Worm (Caenorhabditis elegans): ENCODE measurements around the gene sre-39.

Gene sre-39

ce11 chrII:4706359-4706871 is 19.4 kb downstream of the sre-39 start, which contains the start of the genes F10G7.9 and tsn-1 (continued):
- TF ChIP-seq nhr-43 (tag; optimal IDR thresholded peaks at IDR 0.05; ENCODE audit: poor library complexity, severe bottlenecking) (peak; percentile 29), elt-2 (tag; optimal IDR thresholded peaks at IDR 0.05) (peak; percentile 68), ztf-11 (tag; optimal IDR thresholded peaks at IDR 0.05) (no peak), nhr-23 (tag; optimal IDR thresholded peaks at IDR 0.05) (peak; percentile 63), zag-1 (tag; optimal IDR thresholded peaks at IDR 0.05) (no peak), unc-39 (tag; optimal IDR thresholded peaks at IDR 0.05) (no peak), fkh-10 (GFP tag; optimal IDR thresholded peaks at IDR 0.05) (no peak), nhr-28 (tag; optimal IDR thresholded peaks at IDR 0.05) (no peak), eor-1 (tag; optimal IDR thresholded peaks at IDR 0.05) (no peak)

ce11 chrII:4710120-4710519 is 23.1 kb downstream of the sre-39 start, which contains the start of gene tag-151:
Gene tag-151 (plus strand): TSS chrII:4710277.
- TF ChIP-seq unc-62 (GFP tag; optimal IDR thresholded peaks at IDR 0.05) (no peak), eor-1 (tag; optimal IDR thresholded peaks at IDR 0.05) (no peak), elt-2 (tag; optimal IDR thresholded peaks at IDR 0.05) (peak; percentile 28), aly-2 (tag; optimal IDR thresholded peaks at IDR 0.05) (peak; percentile 53), lsy-12 (tag; optimal IDR thresholded peaks at IDR 0.05) (peak; percentile 64), nhr-43 (tag; optimal IDR thresholded peaks at IDR 0.05; ENCODE audit: poor library complexity, severe bottlenecking) (peak; percentile 43)

ce11 chrII:4710813-4711212 is 23.8 kb downstream of the sre-39 start:
- TF ChIP-seq nhr-77 (tag; optimal IDR thresholded peaks at IDR 0.05): no peak
- no peak for TF ChIP-seq snpc-4 (tag; optimal IDR thresholded peaks at IDR 0.05)
- no peak for TF ChIP-seq nhr-237 (tag; optimal IDR thresholded peaks at IDR 0.05)
- TF ChIP-seq ceh-9 (tag; optimal IDR thresholded peaks at IDR 0.05): no peak
- no peak for TF ChIP-seq eor-1 (tag; optimal IDR thresholded peaks at IDR 0.05)
- TF ChIP-seq elt-3 (tag; optimal IDR thresholded peaks at IDR 0.05): no peak
- TF ChIP-seq nhr-23 (tag; optimal IDR thresholded peaks at IDR 0.05): no peak
- no peak for TF ChIP-seq mdl-1 (tag; optimal IDR thresholded peaks at IDR 0.05)
- no peak for TF ChIP-seq ZK546.5 (tag; optimal IDR thresholded peaks at IDR 0.05)
- TF ChIP-seq nhr-43 (tag; optimal IDR thresholded peaks at IDR 0.05; ENCODE audit: poor library complexity, severe bottlenecking): no peak

ce11 chrII:4715676-4716075 is 28.6 kb downstream of the sre-39 start, which contains the start of gene F41C3.8:
Gene F41C3.8 (plus strand): TSS chrII:4716046.
- no peak for TF ChIP-seq lin-39 (tag; optimal IDR thresholded peaks at IDR 0.05)
- no peak for TF ChIP-seq nhr-77 (tag; optimal IDR thresholded peaks at IDR 0.05)
- no peak for TF ChIP-seq elt-1 (tag; optimal IDR thresholded peaks at IDR 0.05)
- TF ChIP-seq ceh-28 (tag; optimal IDR thresholded peaks at IDR 0.05): no peak
- TF ChIP-seq elt-2 (tag; optimal IDR thresholded peaks at IDR 0.05): peak; percentile 78
- no peak for TF ChIP-seq R02D3.7 (tag; optimal IDR thresholded peaks at IDR 0.05)
- no peak for TF ChIP-seq zag-1 (tag; optimal IDR thresholded peaks at IDR 0.05)
- TF ChIP-seq sea-2 (GFP tag; optimal IDR thresholded peaks at IDR 0.05): no peak
- no peak for TF ChIP-seq fkh-10 (GFP tag; optimal IDR thresholded peaks at IDR 0.05)
- TF ChIP-seq nfya-1 (tag; optimal IDR thresholded peaks at IDR 0.05; ENCODE audit: insufficient read depth): no peak
- peak; percentile 56 for TF ChIP-seq pha-4 (tag; optimal IDR thresholded peaks at IDR 0.05)

ce11 chrII:4726120-4726519 is 39.1 kb downstream of the sre-39 start, which contains the start of gene F10G7.10:
Gene F10G7.10 (minus strand): TSS chrII:4726264.
- no peak for TF ChIP-seq nfya-1 (tag; optimal IDR thresholded peaks at IDR 0.05; ENCODE audit: insufficient read depth)
- peak; percentile 49 for TF ChIP-seq elt-2 (tag; optimal IDR thresholded peaks at IDR 0.05)
- no peak for TF ChIP-seq nhr-43 (tag; optimal IDR thresholded peaks at IDR 0.05; ENCODE audit: poor library complexity, severe bottlenecking)
- TF ChIP-seq nhr-76 (tag; optimal IDR thresholded peaks at IDR 0.05): no peak
- no peak for TF ChIP-seq lin-15B (tag; optimal IDR thresholded peaks at IDR 0.05)
- TF ChIP-seq daf-12 (tag; optimal IDR thresholded peaks at IDR 0.05): no peak
- TF ChIP-seq ceh-82 (tag; optimal IDR thresholded peaks at IDR 0.05): no peak
- no peak for TF ChIP-seq skn-1 (tag; optimal IDR thresholded peaks at IDR 0.05)
- TF ChIP-seq ceh-9 (tag; optimal IDR thresholded peaks at IDR 0.05): no peak
- TF ChIP-seq pha-4 (tag; optimal IDR thresholded peaks at IDR 0.05): peak; percentile 52
- no peak for TF ChIP-seq nhr-12 (tag; optimal IDR thresholded peaks at IDR 0.05)
- TF ChIP-seq fkh-2 (tag; optimal IDR thresholded peaks at IDR 0.05): no peak
- TF ChIP-seq fos-1 (tag; optimal IDR thresholded peaks at IDR 0.05): no peak
- TF ChIP-seq sea-2 (GFP tag; optimal IDR thresholded peaks at IDR 0.05): no peak
- TF ChIP-seq unc-62 (GFP tag; optimal IDR thresholded peaks at IDR 0.05): no peak
- no peak for TF ChIP-seq aly-2 (tag; optimal IDR thresholded peaks at IDR 0.05)
- TF ChIP-seq hmg-11 (tag; optimal IDR thresholded peaks at IDR 0.05): peak; percentile 56
- no peak for TF ChIP-seq nhr-23 (tag; optimal IDR thresholded peaks at IDR 0.05)
- TF ChIP-seq ama-1 (optimal IDR thresholded peaks at IDR 0.05): no peak
- TF ChIP-seq egl-5 (tag; optimal IDR thresholded peaks at IDR 0.05): no peak
- TF ChIP-seq mdl-1 (tag; optimal IDR thresholded peaks at IDR 0.05): no peak
- TF ChIP-seq pqm-1 (tag; optimal IDR thresholded peaks at IDR 0.05): no peak
- no peak for TF ChIP-seq nhr-67 (tag; optimal IDR thresholded peaks at IDR 0.05)

All from whole organism, L3 larva.